Worm (Caenorhabditis elegans): Measurements from ENCODE around the gene strd-1.
A peak's percentile ranks its signal among the peaks of the same experiment; 100 is the strongest.

Gene strd-1

ce11 chrIII:10947155-10947554, at the start of gene strd-1:
Gene strd-1, plus strand, starts transcription at chrIII:10947455.
- no peak for TF ChIP-seq lin-15B (tag; optimal IDR thresholded peaks at IDR 0.05)
- TF ChIP-seq elt-2 (tag; optimal IDR thresholded peaks at IDR 0.05), result no peak
- TF ChIP-seq sea-2 (GFP tag; optimal IDR thresholded peaks at IDR 0.05), result no peak

- TF ChIP-seq nhr-23 (tag; optimal IDR thresholded peaks at IDR 0.05) (no peak), mml-1 (tag; optimal IDR thresholded peaks at IDR 0.05) (no peak), nhr-25 (tag; optimal IDR thresholded peaks at IDR 0.05) (no peak), nhr-67 (tag; optimal IDR thresholded peaks at IDR 0.05) (no peak), ceh-9 (tag; optimal IDR thresholded peaks at IDR 0.05) (no peak), unc-62 (GFP tag; optimal IDR thresholded peaks at IDR 0.05) (no peak)
These were observed 44.9 kb upstream of the strd-1 start, which contains the start of gene unc-119 for ce11 chrIII:10902341-10902740. Gene unc-119, plus strand, starts transcription at chrIII:10902641.

ce11 chrIII:10903009-10903609, 44.1 kb upstream of the strd-1 start:
- TF ChIP-seq fkh-10 (GFP tag; optimal IDR thresholded peaks at IDR 0.05) (peak; percentile 71), lin-15B (tag; optimal IDR thresholded peaks at IDR 0.05) (peak; percentile 21), ztf-4 (tag; optimal IDR thresholded peaks at IDR 0.05) (no peak), nfya-1 (tag; optimal IDR thresholded peaks at IDR 0.05; ENCODE audit: insufficient read depth) (peak; percentile 38), lin-39 (tag; optimal IDR thresholded peaks at IDR 0.05) (peak; percentile 18), snpc-4 (tag; optimal IDR thresholded peaks at IDR 0.05) (peak; percentile 39), nhr-67 (tag; optimal IDR thresholded peaks at IDR 0.05) (no peak), nhr-11 (tag; optimal IDR thresholded peaks at IDR 0.05) (peak; percentile 16)

ce11 chrIII:10904320-10904961, 42.8 kb upstream of the strd-1 start:
- TF ChIP-seq ztf-4 (tag; optimal IDR thresholded peaks at IDR 0.05) (no peak), elt-1 (tag; optimal IDR thresholded peaks at IDR 0.05) (peak; percentile 68), ceh-9 (tag; optimal IDR thresholded peaks at IDR 0.05) (no peak)

- TF ChIP-seq pqm-1 (tag; optimal IDR thresholded peaks at IDR 0.05) (no peak), unc-62 (GFP tag; optimal IDR thresholded peaks at IDR 0.05) (peak; percentile 29), ztf-4 (tag; optimal IDR thresholded peaks at IDR 0.05) (no peak), fos-1 (tag; optimal IDR thresholded peaks at IDR 0.05) (no peak), elt-3 (tag; optimal IDR thresholded peaks at IDR 0.05) (no peak), pha-4 (tag; optimal IDR thresholded peaks at IDR 0.05) (no peak), nhr-28 (tag; optimal IDR thresholded peaks at IDR 0.05) (no peak), nhr-76 (tag; optimal IDR thresholded peaks at IDR 0.05) (no peak), ZK546.5 (tag; optimal IDR thresholded peaks at IDR 0.05) (no peak), egl-5 (tag; optimal IDR thresholded peaks at IDR 0.05) (no peak), jun-1 (tag; optimal IDR thresholded peaks at IDR 0.05) (peak; percentile 2), egl-27 (tag; optimal IDR thresholded peaks at IDR 0.05) (no peak), lin-39 (tag; optimal IDR thresholded peaks at IDR 0.05) (peak; percentile 52), nhr-23 (tag; optimal IDR thresholded peaks at IDR 0.05) (no peak), snpc-4 (tag; optimal IDR thresholded peaks at IDR 0.05) (no peak), lin-15B (tag; optimal IDR thresholded peaks at IDR 0.05) (peak; percentile 16), nfya-1 (tag; optimal IDR thresholded peaks at IDR 0.05; ENCODE audit: insufficient read depth) (peak; percentile 62), R02D3.7 (tag; optimal IDR thresholded peaks at IDR 0.05) (no peak), hmg-11 (tag; optimal IDR thresholded peaks at IDR 0.05) (peak; percentile 68), ceh-82 (tag; optimal IDR thresholded peaks at IDR 0.05) (peak; percentile 80), nhr-12 (tag; optimal IDR thresholded peaks at IDR 0.05) (no peak)
These were observed 42.1 kb upstream of the strd-1 start for ce11 chrIII:10905112-10905511.

- TF ChIP-seq hmg-11 (tag; optimal IDR thresholded peaks at IDR 0.05), result peak; percentile 25
- no peak for TF ChIP-seq skn-1 (tag; optimal IDR thresholded peaks at IDR 0.05)
These were observed 40.9 kb upstream of the strd-1 start for ce11 chrIII:10906325-10906724.
